Worm (Caenorhabditis elegans) whole organism, midembryonic: Measurements from ENCODE around the gene ceh-54.

Source experiments
- T22C8.4 ChIP-seq: fragments of 200-800 bp; sonication (Bioruptor generic); IDR thresholded peaks from 2 replicates; pipeline ENCODE4 v1.3.6; 2022; ENCODE audit warnings: missing genetic modification characterization, missing compliant biosample characterization
- klf-2 ChIP-seq: fragments of 200-800 bp; sonication (Bioruptor generic); conservative IDR thresholded peaks from 2 replicates; pipeline ENCODE4 v1.3.6; 2022; ENCODE audit warnings: missing genetic modification reagents, missing genetic modification characterization, missing compliant biosample characterization
- med-1 ChIP-seq: sonication (generic microtip); optimal IDR thresholded peaks from 2 replicates; lab custom pipeline; 2017; ENCODE audit warnings: missing genetic modification characterization, mild to moderate bottlenecking, missing compliant biosample characterization, antibody characterized with exemption, missing genetic modification reagents; ENCODE audit not compliant: insufficient read depth
- tab-1 ChIP-seq: fragments of 200-800 bp; sonication (Bioruptor generic); IDR thresholded peaks from 2 replicates; pipeline ENCODE4 v1.3.6; 2022; ENCODE audit warnings: missing genetic modification characterization, missing compliant biosample characterization

Gene ceh-54

DNA sequence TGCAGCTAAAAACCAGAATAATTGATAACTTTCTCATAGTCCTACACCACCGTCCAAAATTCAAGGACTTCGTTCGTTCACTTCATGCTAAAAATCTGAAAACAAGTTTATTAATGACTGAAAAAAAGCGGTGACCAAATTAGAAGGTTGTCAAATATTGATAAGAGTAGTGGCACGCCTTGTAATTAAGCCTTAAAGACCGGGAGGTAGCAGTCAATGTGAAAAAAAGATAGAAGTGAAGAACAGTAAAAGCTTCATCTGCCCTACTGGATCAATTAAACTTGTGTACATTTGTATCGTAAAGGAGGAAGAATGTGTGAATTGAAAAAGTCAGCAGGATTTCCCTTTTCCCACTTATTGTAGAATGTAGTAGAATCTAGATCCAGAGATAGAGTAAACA, 43.6 kb downstream of the ceh-54 start, which contains the start of gene tag-275:
tag-275 (minus strand) TSS at position 101 of the 400 bp plus-strand sequence.
- TF ChIP-seq T22C8.4 (no peak), tab-1 (GFP tag; lab: Robert Waterston, UW) (no peak), med-1 (GFP tag; lab: Kevin White, UChicago) (no peak), klf-2 (no peak)

DNA sequence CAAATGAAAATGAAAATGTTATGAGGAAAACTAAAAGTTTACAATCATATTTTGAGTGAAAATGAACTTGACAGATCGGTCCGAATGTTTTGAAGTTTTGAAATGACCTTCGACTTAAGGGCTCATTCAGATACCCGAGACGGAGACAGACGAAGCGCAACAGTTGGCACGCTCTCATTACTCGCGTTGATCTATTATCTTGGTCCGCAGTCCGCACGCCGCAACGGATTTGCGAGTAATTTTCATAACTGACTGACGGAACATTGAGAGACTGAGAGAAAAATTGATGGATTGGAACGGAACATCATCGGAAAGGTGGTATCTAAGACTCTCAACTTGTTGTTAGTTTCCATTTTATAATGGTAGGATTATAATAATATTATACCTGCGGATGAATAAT, 48.1 kb downstream of the ceh-54 start:
- TF ChIP-seq med-1 (GFP tag; lab: Kevin White, UChicago): no peak
